Fruit fly (Drosophila melanogaster) whole organism, pupa: Measurements from ENCODE around the gene ND-13B.

Experiments used
- CG10348 ChIP-seq: fragments of 200-800 bp; sonication (Bioruptor generic); IDR thresholded peaks from 2 replicates; pipeline ENCODE4 v1.3.6; 2022; ENCODE audit warnings: missing biosample characterization, missing genetic modification characterization
- CG13204 ChIP-seq: fragments of 200-800 bp; sonication (Bioruptor generic); optimal IDR thresholded peaks from 2 replicates; lab custom pipeline; 2018; ENCODE audit warnings: missing biosample characterization, mild to moderate bottlenecking, missing genetic modification characterization, moderate library complexity
- CG15710 ChIP-seq: fragments of 200-800 bp; sonication (Bioruptor generic); optimal IDR thresholded peaks from 2 replicates; lab custom pipeline; 2018; ENCODE audit warnings: missing biosample characterization, mild to moderate bottlenecking, missing genetic modification characterization, moderate library complexity
- CG32121 ChIP-seq: fragments of 200-800 bp; sonication (Bioruptor generic); IDR thresholded peaks from 2 replicates; pipeline ENCODE4 v1.3.6; 2022; ENCODE audit warnings: missing biosample characterization, missing genetic modification characterization
- CG9948 ChIP-seq: fragments of 200-800 bp; sonication (Bioruptor generic); optimal IDR thresholded peaks from 2 replicates; lab custom pipeline; 2018; ENCODE audit warnings: missing biosample characterization, mild to moderate bottlenecking, missing genetic modification characterization, moderate library complexity
- D1 ChIP-seq: fragments of 200-800 bp; sonication (Bioruptor generic); optimal IDR thresholded peaks from 2 replicates; lab custom pipeline; 2018; ENCODE audit warnings: missing biosample characterization, mild to moderate bottlenecking, missing genetic modification characterization, moderate library complexity
- Pif1B ChIP-seq: fragments of 200-800 bp; sonication (Bioruptor generic); optimal IDR thresholded peaks from 3 replicates; lab custom pipeline; 2016; ENCODE audit warnings: missing biosample characterization, missing genetic modification characterization
- gl ChIP-seq: fragments of 200-800 bp; sonication (Bioruptor generic); optimal IDR thresholded peaks from 2 replicates; lab custom pipeline; 2018; ENCODE audit warnings: missing biosample characterization, mild to moderate bottlenecking, missing genetic modification characterization

DNA sequence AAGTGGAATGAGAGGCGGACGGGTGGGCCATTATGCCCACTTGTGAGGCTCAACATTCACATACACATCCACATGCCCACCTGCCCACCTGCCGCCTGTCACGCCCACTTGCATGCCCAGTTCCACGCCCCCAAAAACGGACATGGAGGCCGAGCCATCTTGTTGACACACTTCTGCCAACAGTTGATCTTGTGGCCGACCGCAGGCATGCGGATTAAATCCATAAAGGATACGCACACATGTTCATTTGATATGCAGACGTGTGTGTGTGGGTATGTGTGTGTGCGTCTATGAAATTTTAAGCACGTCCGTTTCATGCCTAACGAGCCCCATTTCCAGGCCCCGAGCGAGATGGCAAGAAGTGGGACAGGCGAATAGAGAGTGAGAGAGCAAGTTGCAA, 8.3 kb upstream of the ND-13B start:
- TF ChIP-seq gl (tag; lab: Kevin White, UChicago) (no peak), CG10348 (no peak), CG15710 (tag; lab: Kevin White, UChicago) (no peak), D1 (tag; lab: Kevin White, UChicago) (no peak), CG32121 (GFP tag; lab: Robert Waterston, UW) (no peak), CG9948 (tag; lab: Kevin White, UChicago) (no peak), CG13204 (no peak), Pif1B (GFP tag; lab: Kevin White, UChicago) (no peak)
